Worm (Caenorhabditis elegans): ENCODE data around the gene H14N18.2.

ce11 chrV:8905656-8906055, 26.8 kb upstream of the H14N18.2 start:
- no peak for TF ChIP-seq ama-1 (optimal IDR thresholded peaks at IDR 0.05)
- no peak for TF ChIP-seq ama-1 (GFP tag; optimal IDR thresholded peaks at IDR 0.05)
- TF ChIP-seq ceh-27 (GFP tag; optimal IDR thresholded peaks at IDR 0.05) = no peak
- no peak for TF ChIP-seq tbp1 (GFP tag; optimal IDR thresholded peaks at IDR 0.05)

Measured in whole organism, young adult.